Worm (Caenorhabditis elegans) whole organism, L4/young adult: ENCODE results near the gene scyl-1.
A peak's percentile ranks its signal among the peaks of the same experiment; 100 is the strongest.

Source experiments
- W03F9.2 ChIP-seq: fragments of 150-350 bp; optimal IDR thresholded peaks from 2 replicates; lab custom pipeline; 2014; ENCODE audit warnings: missing biosample characterization, missing genetic modification characterization
- dao-5 ChIP-seq: sonication (generic microtip); optimal IDR thresholded peaks from 2 replicates; lab custom pipeline; 2016; ENCODE audit warnings: missing genotype, missing genetic modification characterization, moderate library complexity, missing compliant biosample characterization
- him-1 ChIP-seq: sonication (generic microtip); optimal IDR thresholded peaks from 2 replicates; lab custom pipeline; 2016; ENCODE audit warnings: missing genotype, missing genetic modification reagents, missing genetic modification characterization, missing compliant biosample characterization

scyl-1 gene

DNA sequence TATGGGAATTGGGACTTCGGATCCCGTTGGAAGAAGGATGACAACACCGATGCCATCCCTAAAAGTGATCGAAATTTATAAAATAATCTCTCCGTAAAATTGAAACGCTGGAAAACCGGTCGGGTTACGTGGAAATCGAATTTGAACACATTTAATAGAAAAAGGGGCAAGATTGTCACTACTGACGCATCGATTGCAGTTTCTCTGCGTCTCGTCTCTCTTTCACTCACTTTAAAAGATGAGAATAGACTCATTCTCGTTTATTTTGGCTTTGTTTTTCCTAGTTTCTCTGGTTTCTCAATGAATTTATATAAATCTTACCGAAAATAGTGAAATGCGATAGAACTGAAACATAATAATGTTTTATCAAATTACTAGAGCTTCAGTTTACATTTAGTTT, at the start of gene scyl-1:
Gene scyl-1, minus strand, starts transcription at position 56 of the 400 bp plus-strand sequence.
- TF ChIP-seq W03F9.2 (tag; lab: Kevin White, UChicago), result no peak
- no peak for TF ChIP-seq him-1 (tag; lab: Kevin White, UChicago)
- no peak for TF ChIP-seq dao-5

DNA sequence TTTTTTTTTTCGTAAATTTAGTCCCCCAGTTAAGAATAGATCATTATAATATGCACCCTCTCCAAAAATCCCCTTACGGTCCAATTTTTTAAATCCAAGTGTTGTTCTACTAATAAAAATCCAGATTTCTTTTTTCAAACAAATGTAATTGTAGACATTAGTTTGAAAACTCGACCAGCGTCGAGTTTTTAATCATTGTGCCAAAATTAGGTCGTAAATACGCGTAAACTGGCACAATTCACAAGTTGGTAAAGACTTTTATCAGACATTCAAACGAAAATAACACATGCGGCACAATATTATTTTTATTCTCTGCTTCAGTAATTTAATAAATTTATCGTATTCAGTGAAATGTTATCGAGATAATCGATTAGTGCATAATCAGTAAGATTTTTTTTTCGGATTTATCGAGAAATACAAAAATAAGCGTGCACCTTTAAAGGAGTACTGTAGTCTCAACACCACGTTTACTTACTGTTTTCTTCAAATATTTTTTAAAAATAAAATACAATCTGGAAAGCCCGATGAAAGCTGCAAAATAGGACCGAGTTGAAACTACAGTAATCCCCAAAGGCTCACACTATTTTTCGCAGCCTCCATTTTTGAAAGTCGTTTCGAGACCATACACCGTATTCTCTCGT, 48.7 kb upstream of the scyl-1 start, which contains the start of gene C34B4.4:
Gene C34B4.4, plus strand, starts transcription at position 276 of the 641 bp plus-strand sequence.
- TF ChIP-seq W03F9.2 (tag; lab: Kevin White, UChicago) (no peak), him-1 (tag; lab: Kevin White, UChicago) (no peak), dao-5 (no peak)

DNA sequence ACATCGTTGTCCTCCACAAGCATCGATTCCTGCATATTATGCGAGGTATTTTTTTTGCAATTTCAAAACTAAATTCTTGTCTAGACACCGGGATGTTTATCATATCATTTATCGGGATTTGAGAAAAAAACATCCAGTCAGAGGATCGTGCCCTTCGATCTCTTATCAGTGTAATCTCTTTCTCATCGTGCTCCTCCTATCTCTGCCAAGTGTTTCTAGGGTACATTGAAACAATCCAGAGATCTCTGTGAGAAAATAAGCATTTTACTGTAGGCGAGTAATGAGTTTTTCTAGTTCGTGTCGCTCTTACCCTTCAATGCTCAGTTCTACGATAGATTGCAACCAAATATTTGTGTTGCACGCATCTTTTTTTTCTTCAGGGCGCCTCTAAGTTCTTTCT, 47.0 kb upstream of the scyl-1 start:
- no peak for TF ChIP-seq W03F9.2 (tag; lab: Kevin White, UChicago)
- no peak for TF ChIP-seq dao-5
- no peak for TF ChIP-seq him-1 (tag; lab: Kevin White, UChicago)

DNA sequence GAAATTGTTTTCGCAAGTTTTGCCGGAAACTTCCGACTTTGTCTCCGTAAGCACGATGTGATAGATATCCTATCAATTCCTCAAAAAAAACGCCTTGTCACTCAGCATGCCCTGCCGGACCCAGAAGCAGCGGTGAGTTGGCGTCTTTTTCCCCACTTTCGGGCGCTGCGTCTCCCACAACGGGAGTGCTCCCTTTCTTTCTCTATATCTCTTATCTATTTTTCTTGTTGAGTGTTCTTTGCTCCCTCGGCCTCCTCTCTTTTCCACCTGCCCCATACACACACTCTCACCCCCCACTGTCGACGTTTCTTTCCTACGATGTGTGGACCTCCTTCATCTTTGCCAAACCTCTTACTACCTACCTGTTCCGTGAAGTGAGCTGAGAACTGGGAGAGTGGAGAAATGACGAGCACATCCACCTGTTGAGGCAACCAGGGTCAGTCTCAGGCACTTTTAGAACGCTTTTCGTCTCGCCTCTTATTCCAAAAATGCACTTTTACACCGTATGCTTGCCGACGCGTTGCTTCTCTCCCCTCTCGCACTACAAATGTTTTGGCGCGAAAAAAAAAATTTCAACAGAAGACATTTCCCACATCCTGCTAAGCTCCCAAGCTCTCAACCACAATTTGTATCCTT, 44.5 kb upstream of the scyl-1 start:
- TF ChIP-seq W03F9.2 (tag; lab: Kevin White, UChicago) (peak; percentile 32), him-1 (tag; lab: Kevin White, UChicago) (peak; percentile 67), dao-5 (peak; percentile 3)

DNA sequence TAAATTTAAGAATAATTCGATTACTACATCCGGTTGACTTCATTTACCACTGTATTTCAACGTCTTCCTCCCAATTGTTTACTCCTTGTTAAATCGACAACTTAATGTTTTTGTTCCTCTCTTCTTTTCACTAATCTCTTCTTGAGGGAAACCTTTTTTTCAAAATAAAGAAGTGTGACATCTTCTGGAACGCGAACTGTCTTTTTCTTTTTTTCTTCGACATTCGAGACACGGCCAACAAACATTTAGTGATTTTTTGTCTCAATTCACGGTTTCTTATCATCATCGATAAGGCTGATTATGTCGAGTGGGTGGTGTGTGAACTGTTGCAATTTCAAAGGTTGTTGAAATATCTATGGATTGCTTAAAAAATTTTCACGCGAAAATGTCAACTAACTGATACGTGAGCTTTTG, 43.7 kb upstream of the scyl-1 start:
- TF ChIP-seq dao-5, result no peak
- no peak for TF ChIP-seq him-1 (tag; lab: Kevin White, UChicago)
- no peak for TF ChIP-seq W03F9.2 (tag; lab: Kevin White, UChicago)

DNA sequence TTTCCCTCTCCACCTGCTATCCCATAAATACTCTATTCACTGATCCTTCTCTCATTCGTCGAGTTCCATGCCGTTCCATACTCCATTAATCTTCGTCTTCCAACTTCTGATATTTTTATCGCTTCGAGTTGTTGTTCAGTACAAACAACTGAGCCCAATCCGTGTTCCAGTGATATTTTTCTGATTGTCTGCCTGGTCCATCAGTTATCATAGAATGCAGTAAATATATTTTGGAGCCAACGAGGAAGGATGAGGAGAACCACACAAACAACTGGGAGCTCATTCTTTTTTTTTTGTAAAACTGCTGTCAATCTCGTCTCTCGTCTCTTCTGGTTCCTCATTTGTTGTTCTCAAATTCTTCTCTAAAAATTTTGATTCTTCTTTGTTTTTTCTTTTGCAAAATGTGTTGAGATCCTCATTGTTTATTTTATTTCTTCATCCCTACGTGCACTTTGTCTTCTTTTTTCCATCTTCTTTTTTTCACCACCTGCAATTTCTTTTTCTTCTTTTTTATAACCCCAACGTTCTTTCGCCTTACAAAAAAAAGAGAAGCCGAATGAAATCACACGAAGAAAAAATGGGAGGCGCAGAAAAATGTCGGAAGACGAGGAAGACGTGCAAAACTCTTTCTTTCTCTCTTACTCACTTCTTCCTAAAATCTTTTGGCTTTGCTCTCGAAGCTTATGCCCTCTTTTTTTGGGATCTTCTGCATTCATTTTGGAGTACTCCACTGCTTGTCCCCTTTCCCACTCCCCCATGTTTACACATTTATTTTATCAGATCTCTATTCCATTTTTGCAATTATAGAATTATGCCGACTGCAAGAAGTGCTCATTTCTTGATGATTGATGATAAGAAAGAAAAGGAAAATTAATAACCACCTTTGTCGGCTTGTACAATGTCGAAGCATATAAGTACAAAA, 42.5 kb upstream of the scyl-1 start:
- TF ChIP-seq dao-5, result no peak
- TF ChIP-seq him-1 (tag; lab: Kevin White, UChicago), result no peak
- TF ChIP-seq W03F9.2 (tag; lab: Kevin White, UChicago), result no peak

DNA sequence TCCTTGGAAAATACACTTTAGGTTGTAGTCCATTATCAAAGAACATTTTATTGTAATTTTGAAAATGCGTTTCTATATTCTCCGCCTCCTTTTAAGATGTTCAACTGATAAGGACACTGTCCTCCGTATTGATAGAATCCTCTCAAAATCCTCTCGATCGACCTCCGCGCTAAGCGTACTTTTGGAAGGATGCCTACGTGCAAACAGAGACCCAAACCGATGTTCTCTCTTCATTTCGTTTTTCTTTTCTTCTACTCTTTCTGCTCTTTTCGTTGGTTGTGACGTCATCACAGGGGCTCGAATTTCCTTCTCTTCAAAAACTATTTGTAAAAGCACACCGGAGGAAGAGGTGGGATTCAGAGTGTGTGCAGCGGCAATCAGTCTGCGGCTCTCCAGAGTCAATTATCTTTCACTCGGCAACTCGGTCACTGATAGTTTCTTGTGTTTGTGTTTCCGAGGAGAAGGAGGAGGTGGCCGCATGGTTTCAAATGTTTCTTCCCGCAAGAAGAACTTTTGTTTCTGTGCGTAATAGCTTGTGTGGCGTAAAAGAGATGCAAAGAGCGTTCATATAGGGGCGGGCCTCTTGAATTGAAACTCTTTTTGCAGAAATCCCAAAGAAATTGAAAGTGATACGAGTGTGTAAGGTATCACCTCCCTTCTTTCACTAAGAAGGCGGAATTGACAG, 41.1 kb upstream of the scyl-1 start, which contains the start of gene C34B4.2:
Gene C34B4.2, plus strand, starts transcription at position 614 of the 685 bp plus-strand sequence.
- TF ChIP-seq dao-5, result no peak
- TF ChIP-seq W03F9.2 (tag; lab: Kevin White, UChicago), result peak; percentile 26
- TF ChIP-seq him-1 (tag; lab: Kevin White, UChicago), result peak; percentile 45

DNA sequence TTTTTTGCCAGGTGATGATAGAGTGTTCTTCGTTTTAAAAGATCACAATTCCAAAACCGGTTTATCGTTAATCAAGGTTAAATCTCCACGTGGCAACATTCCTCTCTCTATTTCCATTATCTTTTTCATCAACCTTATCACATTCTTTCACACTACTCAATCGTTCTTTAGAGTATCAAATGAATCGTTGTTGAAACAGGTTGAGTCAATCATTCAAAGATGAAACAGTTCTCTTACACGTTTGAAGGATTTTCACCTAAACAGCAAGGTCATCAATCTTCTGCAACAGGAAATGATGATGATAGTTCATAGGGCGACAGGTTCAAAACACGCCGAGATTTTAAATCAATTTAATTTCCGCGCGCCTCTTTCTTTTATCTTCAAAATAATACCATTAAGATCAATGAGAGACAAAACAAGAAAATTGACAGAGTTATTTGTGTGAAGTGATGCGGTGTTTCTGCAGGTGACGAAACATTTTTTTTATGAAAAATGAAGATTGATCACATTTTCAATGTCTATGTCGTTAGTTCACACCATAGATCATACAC, 39.8 kb upstream of the scyl-1 start:
- TF ChIP-seq him-1 (tag; lab: Kevin White, UChicago), result no peak
- TF ChIP-seq W03F9.2 (tag; lab: Kevin White, UChicago), result no peak
- TF ChIP-seq dao-5, result no peak

DNA sequence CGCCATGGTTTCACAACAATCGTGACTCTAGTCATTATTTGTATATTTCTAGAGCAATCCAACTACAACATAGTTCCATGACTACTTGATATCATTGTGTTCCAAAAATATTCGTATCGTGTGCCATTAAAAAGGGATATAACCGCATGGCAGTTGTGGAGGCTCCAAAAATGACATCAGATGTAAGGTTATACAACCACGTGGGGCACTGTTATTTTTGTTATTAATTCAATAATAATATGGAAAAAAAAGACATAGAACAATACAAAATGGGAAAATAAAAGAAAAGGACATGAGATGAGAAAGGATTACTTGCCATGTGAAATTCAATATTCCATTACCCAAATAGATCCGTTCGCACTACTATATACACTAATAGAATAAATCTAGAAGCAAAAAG, 33.9 kb upstream of the scyl-1 start:
- no peak for TF ChIP-seq him-1 (tag; lab: Kevin White, UChicago)
- TF ChIP-seq dao-5, result no peak
- TF ChIP-seq W03F9.2 (tag; lab: Kevin White, UChicago), result no peak

DNA sequence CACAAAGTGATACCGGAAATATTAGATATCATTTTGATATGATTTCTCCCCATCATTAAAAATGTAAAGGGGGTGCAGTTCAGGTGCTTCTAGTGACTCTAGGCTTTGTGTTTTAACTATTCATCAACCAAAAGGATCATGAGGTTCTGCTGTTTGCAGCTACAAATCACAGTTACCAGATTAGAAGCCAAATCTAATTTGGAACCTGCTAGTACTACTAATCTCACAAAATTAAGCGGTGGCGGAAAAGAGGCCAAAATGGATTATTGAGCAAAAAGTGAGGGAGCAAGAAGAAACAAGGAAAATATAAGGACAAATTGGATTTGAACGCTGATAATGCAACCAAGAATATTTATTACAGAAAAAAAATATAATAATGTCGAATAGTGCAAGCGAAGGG, 32.6 kb upstream of the scyl-1 start:
- TF ChIP-seq him-1 (tag; lab: Kevin White, UChicago) (no peak), W03F9.2 (tag; lab: Kevin White, UChicago) (no peak), dao-5 (no peak)

DNA sequence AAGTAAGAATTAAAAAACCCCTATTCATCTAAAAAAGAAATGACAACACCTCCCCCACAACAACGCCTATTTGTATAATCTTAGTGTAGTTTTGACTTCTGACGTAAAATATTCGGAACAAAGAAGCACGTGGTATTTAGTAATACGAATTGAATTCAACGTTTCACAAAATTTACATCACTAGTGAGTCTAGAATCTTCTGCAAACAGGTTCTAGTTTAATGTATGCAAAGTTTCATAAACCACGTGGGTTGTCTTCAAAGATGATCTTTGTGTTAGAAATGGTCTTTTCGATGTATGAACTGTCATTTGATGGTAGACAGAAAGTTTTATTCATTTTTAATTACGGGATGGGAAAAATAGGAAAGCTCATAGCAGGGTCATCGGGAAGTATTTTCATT, 31.6 kb upstream of the scyl-1 start:
- TF ChIP-seq W03F9.2 (tag; lab: Kevin White, UChicago), result no peak
- no peak for TF ChIP-seq dao-5
- no peak for TF ChIP-seq him-1 (tag; lab: Kevin White, UChicago)

DNA sequence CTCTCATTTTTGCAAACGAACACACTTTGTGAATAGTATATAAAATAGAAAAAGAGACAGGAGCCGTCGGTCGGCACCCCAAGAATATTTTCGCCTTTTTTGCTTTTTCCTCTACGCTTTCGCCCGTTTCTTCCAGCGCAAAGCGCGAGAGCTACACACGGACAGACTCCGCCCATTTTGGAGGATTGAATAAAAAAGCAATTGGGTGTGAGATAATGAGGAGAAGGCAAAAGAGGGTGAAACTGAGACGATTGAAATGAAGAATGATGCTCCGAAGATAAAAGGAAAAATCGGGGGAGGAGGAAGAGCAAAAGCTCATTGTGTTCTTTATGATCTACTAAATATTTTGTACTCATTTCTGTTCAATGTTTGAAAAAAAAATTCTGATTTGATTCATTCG, 29.5 kb upstream of the scyl-1 start, which contains the start of gene C34B4.3:
Gene C34B4.3, minus strand, starts transcription at position 101 of the 400 bp plus-strand sequence.
- TF ChIP-seq him-1 (tag; lab: Kevin White, UChicago), result no peak
- TF ChIP-seq W03F9.2 (tag; lab: Kevin White, UChicago), result no peak
- no peak for TF ChIP-seq dao-5

DNA sequence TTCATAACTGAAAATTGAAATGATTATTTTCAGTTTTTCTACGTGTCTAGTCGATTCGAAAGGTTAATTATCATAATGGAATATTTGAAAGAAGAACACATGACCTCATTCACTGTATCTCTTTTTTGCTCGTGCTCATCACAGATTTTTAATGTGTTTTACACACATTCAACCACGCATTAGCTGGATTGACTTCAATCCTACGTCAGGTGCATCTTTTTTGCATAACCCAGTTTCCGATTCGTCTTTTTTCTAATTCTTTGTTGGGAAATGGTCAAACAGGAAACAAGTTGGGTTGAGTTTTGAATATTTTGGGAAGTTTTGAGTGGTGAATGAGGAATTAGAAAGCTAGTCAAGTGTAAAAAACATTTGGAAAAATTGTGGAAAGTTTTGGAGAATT, 28.8 kb upstream of the scyl-1 start:
- TF ChIP-seq dao-5, result no peak
- TF ChIP-seq him-1 (tag; lab: Kevin White, UChicago), result no peak
- no peak for TF ChIP-seq W03F9.2 (tag; lab: Kevin White, UChicago)
